Fruit fly (Drosophila melanogaster) whole organism, pupa: Measurements from ENCODE around the gene CG5854.

ENCODE experiments used
- CG10348 ChIP-seq: fragments of 200-800 bp; sonication (Bioruptor generic); IDR thresholded peaks from 2 replicates; pipeline ENCODE4 v1.3.6; 2022; ENCODE audit warnings: missing biosample characterization, missing genetic modification characterization
- CG13204 ChIP-seq: fragments of 200-800 bp; sonication (Bioruptor generic); optimal IDR thresholded peaks from 2 replicates; lab custom pipeline; 2018; ENCODE audit warnings: missing biosample characterization, mild to moderate bottlenecking, missing genetic modification characterization, moderate library complexity
- CG17806 ChIP-seq: fragments of 200-800 bp; sonication (Bioruptor generic); optimal IDR thresholded peaks from 2 replicates; lab custom pipeline; 2018; ENCODE audit warnings: missing biosample characterization, mild to moderate bottlenecking, missing genetic modification characterization, moderate library complexity
- CG32121 ChIP-seq: fragments of 200-800 bp; sonication (Bioruptor generic); IDR thresholded peaks from 2 replicates; pipeline ENCODE4 v1.3.6; 2022; ENCODE audit warnings: missing biosample characterization, missing genetic modification characterization
- CG34367 ChIP-seq: fragments of 200-800 bp; sonication (Bioruptor generic); optimal IDR thresholded peaks from 2 replicates; lab custom pipeline; 2018; ENCODE audit warnings: missing biosample characterization, mild to moderate bottlenecking, missing genetic modification characterization
- CG4496 ChIP-seq: fragments of 200-800 bp; sonication (Bioruptor generic); IDR thresholded peaks from 3 replicates; pipeline ENCODE4 v1.3.6; 2022; ENCODE audit warnings: missing biosample characterization, missing genetic modification characterization
- CG8301 ChIP-seq: fragments of 200-800 bp; sonication (Bioruptor generic); optimal IDR thresholded peaks from 2 replicates; lab custom pipeline; 2018; ENCODE audit warnings: missing biosample characterization, mild to moderate bottlenecking, missing genetic modification characterization
- CG9948 ChIP-seq: fragments of 200-800 bp; sonication (Bioruptor generic); optimal IDR thresholded peaks from 2 replicates; lab custom pipeline; 2018; ENCODE audit warnings: missing biosample characterization, mild to moderate bottlenecking, missing genetic modification characterization, moderate library complexity
- D1 ChIP-seq: fragments of 200-800 bp; sonication (Bioruptor generic); optimal IDR thresholded peaks from 2 replicates; lab custom pipeline; 2018; ENCODE audit warnings: missing biosample characterization, mild to moderate bottlenecking, missing genetic modification characterization, moderate library complexity
- EcR ChIP-seq: fragments of 200-800 bp; sonication (Bioruptor generic); optimal IDR thresholded peaks from 3 replicates; lab custom pipeline; 2019; ENCODE audit warnings: missing biosample characterization, missing genetic modification characterization, mild to moderate bottlenecking, moderate library complexity, missing genetic modification reagents
- Ets98B ChIP-seq: fragments of 200-800 bp; sonication (Bioruptor generic); IDR thresholded peaks from 2 replicates; pipeline ENCODE4 v1.3.6; 2022; ENCODE audit warnings: missing biosample characterization, missing genetic modification characterization
- Pif1A ChIP-seq: fragments of 200-800 bp; sonication (Bioruptor generic); optimal IDR thresholded peaks from 3 replicates; lab custom pipeline; 2016; ENCODE audit warnings: missing biosample characterization, missing genetic modification characterization
- Pif1B ChIP-seq: fragments of 200-800 bp; sonication (Bioruptor generic); optimal IDR thresholded peaks from 3 replicates; lab custom pipeline; 2016; ENCODE audit warnings: missing biosample characterization, missing genetic modification characterization
- gl ChIP-seq: fragments of 200-800 bp; sonication (Bioruptor generic); optimal IDR thresholded peaks from 2 replicates; lab custom pipeline; 2018; ENCODE audit warnings: missing biosample characterization, mild to moderate bottlenecking, missing genetic modification characterization

DNA sequence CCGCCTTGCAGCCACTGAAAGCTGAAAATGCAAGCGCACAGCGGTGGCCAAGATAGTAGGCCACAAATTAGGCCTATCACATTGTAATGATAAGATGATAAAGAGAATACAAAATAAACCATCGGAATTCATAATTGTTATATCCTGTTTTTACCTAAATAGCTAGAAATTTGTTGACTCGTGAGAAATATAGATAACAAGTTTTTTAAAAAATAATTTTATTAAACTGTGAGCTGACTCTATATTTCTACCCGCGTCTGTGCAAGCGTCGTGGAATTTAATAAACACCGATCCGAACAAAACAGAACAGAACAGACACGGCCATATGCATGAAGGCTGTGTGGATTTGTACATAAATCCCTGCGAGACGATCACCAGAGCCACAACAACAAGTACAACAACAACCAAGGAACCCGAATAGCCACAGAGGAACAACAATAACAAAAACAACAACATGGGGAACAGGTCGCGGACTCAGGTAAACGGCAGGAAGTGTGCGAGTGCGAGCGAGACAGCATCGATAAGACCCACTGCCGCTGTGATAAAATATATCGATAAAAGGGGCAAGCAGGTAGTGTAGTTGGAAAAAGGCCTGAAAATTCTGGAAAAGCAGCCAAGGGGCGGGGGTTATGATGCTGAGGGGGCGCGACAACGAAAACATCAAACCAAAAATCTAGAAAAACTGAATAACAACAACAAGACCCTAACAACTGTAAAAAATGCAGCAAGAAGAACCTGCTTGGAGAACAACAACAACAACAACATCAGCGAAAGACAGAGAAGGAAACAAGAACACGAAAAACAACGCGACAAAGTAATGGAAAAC is 47.2 kb upstream of the CG5854 start:
- TF ChIP-seq Pif1B (GFP tag; lab: Kevin White, UChicago) (peak; percentile 94), EcR (GFP tag; lab: Kevin White, UChicago) (peak; percentile 65), CG9948 (tag; lab: Kevin White, UChicago) (peak; percentile 96), CG10348 (GFP tag; lab: Robert Waterston, UW) (no peak), Pif1A (peak; percentile 96), CG13204 (GFP tag; lab: Kevin White, UChicago) (peak; percentile 87), CG34367 (peak; percentile 93), CG8301 (tag; lab: Kevin White, UChicago) (peak; percentile 94), CG17806 (tag; lab: Kevin White, UChicago) (peak; percentile 95), D1 (tag; lab: Kevin White, UChicago) (peak; percentile 90), Ets98B (GFP tag; lab: Robert Waterston, UW) (peak; percentile 84), gl (tag; lab: Kevin White, UChicago) (peak; percentile 83), CG32121 (GFP tag; lab: Robert Waterston, UW) (peak; percentile 82), CG4496 (GFP tag; lab: Robert Waterston, UW) (peak; percentile 91)
